Fruit fly (Drosophila melanogaster) whole organism, pupa: Measurements from ENCODE around the gene pdgy.

Experiments used
- CG10348 ChIP-seq: fragments of 200-800 bp; sonication (Bioruptor generic); IDR thresholded peaks from 2 replicates; pipeline ENCODE4 v1.3.6; 2022; ENCODE audit warnings: missing biosample characterization, missing genetic modification characterization
- CG12605 ChIP-seq: fragments of 200-800 bp; sonication (Bioruptor generic); IDR thresholded peaks from 2 replicates; pipeline ENCODE4 v1.3.6; 2022; ENCODE audit warnings: missing biosample characterization, missing genetic modification characterization
- CG13204 ChIP-seq: fragments of 200-800 bp; sonication (Bioruptor generic); optimal IDR thresholded peaks from 2 replicates; lab custom pipeline; 2018; ENCODE audit warnings: missing biosample characterization, mild to moderate bottlenecking, missing genetic modification characterization, moderate library complexity
- CG14655 ChIP-seq: fragments of 200-800 bp; sonication (Bioruptor generic); optimal IDR thresholded peaks from 3 replicates; lab custom pipeline; 2017; ENCODE audit warnings: mild to moderate bottlenecking, missing biosample characterization, missing genetic modification reagents, missing genetic modification characterization
- CG15710 ChIP-seq: fragments of 200-800 bp; sonication (Bioruptor generic); optimal IDR thresholded peaks from 2 replicates; lab custom pipeline; 2018; ENCODE audit warnings: missing biosample characterization, mild to moderate bottlenecking, missing genetic modification characterization, moderate library complexity
- CG17806 ChIP-seq: fragments of 200-800 bp; sonication (Bioruptor generic); optimal IDR thresholded peaks from 2 replicates; lab custom pipeline; 2018; ENCODE audit warnings: missing biosample characterization, mild to moderate bottlenecking, missing genetic modification characterization, moderate library complexity
- CG32121 ChIP-seq: fragments of 200-800 bp; sonication (Bioruptor generic); IDR thresholded peaks from 2 replicates; pipeline ENCODE4 v1.3.6; 2022; ENCODE audit warnings: missing biosample characterization, missing genetic modification characterization
- CG34367 ChIP-seq: fragments of 200-800 bp; sonication (Bioruptor generic); optimal IDR thresholded peaks from 2 replicates; lab custom pipeline; 2018; ENCODE audit warnings: missing biosample characterization, mild to moderate bottlenecking, missing genetic modification characterization
- CG4496 ChIP-seq: fragments of 200-800 bp; sonication (Bioruptor generic); IDR thresholded peaks from 3 replicates; pipeline ENCODE4 v1.3.6; 2022; ENCODE audit warnings: missing biosample characterization, missing genetic modification characterization
- CG8159 ChIP-seq: fragments of 200-800 bp; sonication (Bioruptor generic); optimal IDR thresholded peaks from 3 replicates; lab custom pipeline; 2018; ENCODE audit warnings: missing biosample characterization, mild to moderate bottlenecking, missing genetic modification characterization, moderate library complexity
- CG8301 ChIP-seq: fragments of 200-800 bp; sonication (Bioruptor generic); optimal IDR thresholded peaks from 2 replicates; lab custom pipeline; 2018; ENCODE audit warnings: missing biosample characterization, mild to moderate bottlenecking, missing genetic modification characterization
- CG9948 ChIP-seq: fragments of 200-800 bp; sonication (Bioruptor generic); optimal IDR thresholded peaks from 2 replicates; lab custom pipeline; 2018; ENCODE audit warnings: missing biosample characterization, mild to moderate bottlenecking, missing genetic modification characterization, moderate library complexity
- D1 ChIP-seq: fragments of 200-800 bp; sonication (Bioruptor generic); optimal IDR thresholded peaks from 2 replicates; lab custom pipeline; 2018; ENCODE audit warnings: missing biosample characterization, mild to moderate bottlenecking, missing genetic modification characterization, moderate library complexity
- EcR ChIP-seq: fragments of 200-800 bp; sonication (Bioruptor generic); optimal IDR thresholded peaks from 3 replicates; lab custom pipeline; 2019; ENCODE audit warnings: missing biosample characterization, missing genetic modification characterization, mild to moderate bottlenecking, moderate library complexity, missing genetic modification reagents
- Ets98B ChIP-seq: fragments of 200-800 bp; sonication (Bioruptor generic); IDR thresholded peaks from 2 replicates; pipeline ENCODE4 v1.3.6; 2022; ENCODE audit warnings: missing biosample characterization, missing genetic modification characterization
- Pif1A ChIP-seq: fragments of 200-800 bp; sonication (Bioruptor generic); optimal IDR thresholded peaks from 3 replicates; lab custom pipeline; 2016; ENCODE audit warnings: missing biosample characterization, missing genetic modification characterization
- Pif1B ChIP-seq: fragments of 200-800 bp; sonication (Bioruptor generic); optimal IDR thresholded peaks from 3 replicates; lab custom pipeline; 2016; ENCODE audit warnings: missing biosample characterization, missing genetic modification characterization
- Snoo ChIP-seq: fragments of 200-800 bp; sonication (Bioruptor generic); optimal IDR thresholded peaks from 3 replicates; lab custom pipeline; 2017; ENCODE audit warnings: missing biosample characterization, mild to moderate bottlenecking, missing genetic modification characterization, inconsistent platforms
- fd96Ca ChIP-seq: fragments of 200-800 bp; sonication (Bioruptor generic); IDR thresholded peaks from 3 replicates; pipeline ENCODE4 v1.3.6; 2022; ENCODE audit warnings: missing biosample characterization, missing genetic modification characterization
- gl ChIP-seq: fragments of 200-800 bp; sonication (Bioruptor generic); optimal IDR thresholded peaks from 2 replicates; lab custom pipeline; 2018; ENCODE audit warnings: missing biosample characterization, mild to moderate bottlenecking, missing genetic modification characterization
- rn ChIP-seq: fragments of 200-800 bp; sonication (Bioruptor generic); IDR thresholded peaks from 2 replicates; pipeline ENCODE4 v1.3.6; 2022; ENCODE audit warnings: missing biosample characterization, missing genetic modification characterization

pdgy gene

DNA sequence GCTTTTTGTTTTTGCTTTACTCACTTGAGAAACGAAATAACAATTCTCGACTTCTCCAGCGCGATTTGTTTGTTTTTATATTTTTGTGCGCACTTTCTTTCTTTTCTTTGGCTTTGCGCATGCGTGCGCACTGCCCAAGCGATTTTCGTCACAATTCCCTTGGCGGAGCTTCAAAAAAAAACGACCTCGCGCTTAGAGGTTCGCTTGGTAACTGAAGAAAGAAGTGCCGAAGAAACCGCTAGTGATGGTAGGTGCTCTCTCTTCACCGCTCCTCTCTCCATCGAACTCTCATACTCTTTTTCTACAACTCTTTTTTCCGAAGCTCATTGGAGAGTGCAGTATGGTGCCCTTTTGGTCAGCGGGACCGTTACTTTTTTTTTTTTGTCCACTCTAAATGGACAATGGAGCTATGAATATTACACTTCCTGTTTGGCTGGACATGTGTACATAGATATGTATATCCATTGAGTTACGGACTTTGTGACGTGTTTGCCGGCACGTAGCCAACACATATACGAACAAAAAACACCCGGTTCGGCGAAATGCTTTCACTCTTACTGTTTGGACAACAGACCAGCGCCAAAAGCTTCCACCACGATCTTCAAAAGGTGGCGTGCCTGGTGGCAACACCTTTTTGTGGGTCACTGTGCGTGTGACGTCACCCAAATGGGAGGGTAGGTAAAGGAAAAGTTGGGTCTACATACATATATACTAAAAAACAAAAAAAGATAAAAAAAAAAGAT lies 29.9 kb downstream of the pdgy start, which contains the start of gene CG9503:
Gene CG9503, minus strand, starts transcription at position 217 of the 743 bp plus-strand sequence.
- TF ChIP-seq CG17806 (tag; lab: Kevin White, UChicago) = no peak
- TF ChIP-seq CG34367 (tag; lab: Kevin White, UChicago) = no peak
- TF ChIP-seq CG15710 (tag; lab: Kevin White, UChicago) = no peak

dm6 chrX:14922396-14923276 lies 30.7 kb downstream of the pdgy start:
- TF ChIP-seq CG17806 (tag; lab: Kevin White, UChicago) = peak; percentile 42
- no peak for TF ChIP-seq Snoo (tag; lab: Kevin White, UChicago)
- TF ChIP-seq gl (tag; lab: Kevin White, UChicago) = no peak
- TF ChIP-seq Ets98B (GFP tag; lab: Robert Waterston, UW) = peak; percentile 52
- TF ChIP-seq CG32121 = peak; percentile 51
- no peak for TF ChIP-seq CG13204 (GFP tag; lab: Kevin White, UChicago)
- TF ChIP-seq CG9948 (tag; lab: Kevin White, UChicago) = peak; percentile 62
- TF ChIP-seq rn (GFP tag; lab: Robert Waterston, UW) = no peak
- peak; percentile 45 for TF ChIP-seq CG8159 (tag; lab: Kevin White, UChicago)
- peak; percentile 87 for TF ChIP-seq EcR
- peak; percentile 26 for TF ChIP-seq CG15710 (tag; lab: Kevin White, UChicago)
- TF ChIP-seq CG12605 (GFP tag; lab: Robert Waterston, UW) = peak; percentile 16; the same call in 1 of the 2 replicates
- TF ChIP-seq D1 (tag; lab: Kevin White, UChicago) = peak; percentile 33
- TF ChIP-seq Pif1B (GFP tag; lab: Kevin White, UChicago) = peak; percentile 36
- peak; percentile 29 for TF ChIP-seq Pif1A
- TF ChIP-seq CG14655 (GFP tag; lab: Kevin White, UChicago) = peak; percentile 74
- TF ChIP-seq CG4496 = peak; percentile 30; the same call in 1 of the 3 replicates
- no peak for TF ChIP-seq CG10348
- TF ChIP-seq fd96Ca (GFP tag; lab: Robert Waterston, UW) = peak; percentile 44; the same call in 1 of the 3 replicates
- no peak for TF ChIP-seq CG34367 (tag; lab: Kevin White, UChicago)
- TF ChIP-seq CG8301 = peak; percentile 50

dm6 chrX:14918750-14919247 lies 34.5 kb downstream of the pdgy start, which contains the start of gene Eo:
TSS of gene Eo (minus strand) at chrX:14918800.
- no peak for TF ChIP-seq CG9948 (tag; lab: Kevin White, UChicago)
- TF ChIP-seq D1 (tag; lab: Kevin White, UChicago) = peak; percentile 13
- TF ChIP-seq EcR = peak; percentile 81

dm6 chrX:14913706-14914303 lies 39.5 kb downstream of the pdgy start, which contains the start of gene CG12398:
TSS of gene CG12398 (minus strand) at chrX:14913812.
- TF ChIP-seq CG13204 (GFP tag; lab: Kevin White, UChicago) (no peak), CG15710 (tag; lab: Kevin White, UChicago) (no peak), Ets98B (GFP tag; lab: Robert Waterston, UW) (no peak), rn (GFP tag; lab: Robert Waterston, UW) (no peak), CG17806 (tag; lab: Kevin White, UChicago) (no peak), CG9948 (tag; lab: Kevin White, UChicago) (no peak), CG10348 (no peak), Pif1A (no peak), CG34367 (tag; lab: Kevin White, UChicago) (no peak)

DNA sequence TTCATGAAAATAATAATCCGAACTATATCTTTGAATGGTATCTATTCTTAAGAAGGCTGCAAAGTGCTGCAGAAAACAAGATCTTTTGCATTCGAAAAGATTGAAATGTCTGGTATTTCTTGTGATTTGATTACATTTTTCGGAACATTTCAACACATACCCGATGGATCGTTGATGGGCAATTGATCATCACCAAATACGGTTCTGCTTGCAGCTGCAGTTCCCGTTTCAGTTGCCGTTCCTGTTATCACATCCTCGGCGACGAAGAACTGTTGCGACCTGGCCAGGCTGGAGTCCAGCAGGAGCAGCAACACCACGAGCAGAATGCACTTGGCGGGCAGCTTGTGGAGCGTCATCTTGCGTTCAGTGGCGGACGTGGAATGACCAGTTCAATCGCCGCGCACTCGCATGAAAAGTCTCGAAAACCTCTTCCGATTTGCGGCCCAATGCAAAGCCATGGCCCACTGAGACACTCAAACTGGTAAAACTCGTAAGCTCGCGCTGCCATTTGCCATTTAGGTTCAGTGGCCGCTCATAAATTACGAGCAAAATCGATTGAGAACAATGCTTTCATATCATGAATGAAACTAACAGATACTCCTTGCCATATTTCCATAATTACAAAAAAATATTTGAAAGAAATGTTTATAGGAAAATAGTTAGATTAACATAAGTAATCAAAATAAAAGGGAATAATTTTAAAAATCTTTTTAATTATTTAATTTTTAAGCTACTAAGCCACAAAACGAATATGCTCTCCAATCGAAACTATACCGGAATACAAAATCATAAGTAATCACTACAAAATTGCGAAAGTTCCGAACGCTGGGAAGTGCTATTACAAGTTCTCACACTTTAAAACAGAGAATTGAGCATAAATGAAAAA lies 42.6 kb downstream of the pdgy start, which contains the start of gene CG14406:
Gene CG14406, minus strand, starts transcription at position 382 of the 886 bp plus-strand sequence.
- TF ChIP-seq CG14655 (GFP tag; lab: Kevin White, UChicago) = peak; percentile 50
- TF ChIP-seq CG8301 = peak; percentile 40
- TF ChIP-seq CG8159 (tag; lab: Kevin White, UChicago) = peak; percentile 11
- TF ChIP-seq CG32121 = 0 out of 2 replicates have a peak, but pooled peaks have one; percentile 10
- TF ChIP-seq CG15710 (tag; lab: Kevin White, UChicago) = no peak
- TF ChIP-seq EcR = peak; percentile 78
- TF ChIP-seq gl (tag; lab: Kevin White, UChicago) = no peak
